Worm (Caenorhabditis elegans): ENCODE data around the gene ZC239.17.

Gene ZC239.17

DNA sequence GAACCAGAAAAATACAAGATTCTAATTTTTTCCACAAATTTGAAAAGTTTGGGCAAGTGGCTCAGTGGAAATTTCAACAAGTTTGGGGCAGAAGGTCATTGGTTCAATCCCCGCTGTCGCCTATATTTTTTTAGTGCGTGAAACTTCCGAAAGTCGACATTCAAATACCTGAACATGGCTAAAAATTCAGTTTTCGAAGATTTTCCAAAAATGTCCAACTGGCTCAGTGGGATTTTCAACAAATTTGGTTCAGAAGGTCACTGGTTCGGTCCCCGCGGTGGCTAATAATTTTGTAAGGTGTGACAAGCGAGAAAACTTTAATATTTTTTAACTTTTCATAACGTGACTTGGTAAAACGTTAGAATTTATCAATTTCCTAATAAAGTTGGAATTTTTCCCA, 39.0 kb upstream of the ZC239.17 start:
- no peak for TF ChIP-seq dmd-4 (tag; optimal IDR thresholded peaks at IDR 0.05)

DNA sequence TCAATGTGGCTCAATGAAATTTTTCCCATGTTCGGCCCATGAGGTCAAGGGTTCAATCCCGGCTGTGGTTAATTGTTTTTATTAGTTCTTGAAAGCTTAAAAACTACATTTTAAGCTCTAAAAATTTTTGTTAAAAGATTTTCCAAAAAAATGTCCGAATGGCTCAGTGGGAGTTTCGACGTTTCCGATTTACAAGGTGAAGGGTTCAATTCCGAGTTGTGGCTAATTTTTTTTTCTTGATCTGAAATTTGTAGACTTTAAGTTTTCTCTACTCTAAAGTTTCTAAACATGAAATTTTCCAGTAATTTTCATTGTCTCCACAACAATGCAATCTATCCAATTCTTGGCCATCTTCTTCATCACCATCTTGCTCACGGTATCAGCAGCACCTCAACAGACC, 36.8 kb upstream of the ZC239.17 start, which contains the start of gene F02E11.2:
TSS of gene F02E11.2 (plus strand) at position 301 of the 400 bp plus-strand sequence.
- TF ChIP-seq gmeb-1 (tag; optimal IDR thresholded peaks at IDR 0.05) (no peak), ztf-4 (tag; optimal IDR thresholded peaks at IDR 0.05) (no peak), alr-1 (tag; optimal IDR thresholded peaks at IDR 0.05) (no peak), dmd-4 (tag; optimal IDR thresholded peaks at IDR 0.05) (no peak), nhr-129 (tag; optimal IDR thresholded peaks at IDR 0.05) (no peak), ZK546.5 (tag; optimal IDR thresholded peaks at IDR 0.05) (no peak), nhr-10 (tag; optimal IDR thresholded peaks at IDR 0.05) (no peak), nhr-77 (tag; optimal IDR thresholded peaks at IDR 0.05) (no peak), nhr-11 (tag; optimal IDR thresholded peaks at IDR 0.05) (no peak), mdl-1 (tag; optimal IDR thresholded peaks at IDR 0.05) (no peak), F13H6.1 (tag; optimal IDR thresholded peaks at IDR 0.05) (no peak), nhr-6 (tag; optimal IDR thresholded peaks at IDR 0.05) (no peak), ztf-1 (GFP tag; conservative IDR thresholded peaks at IDR 0.05) (no peak)

DNA sequence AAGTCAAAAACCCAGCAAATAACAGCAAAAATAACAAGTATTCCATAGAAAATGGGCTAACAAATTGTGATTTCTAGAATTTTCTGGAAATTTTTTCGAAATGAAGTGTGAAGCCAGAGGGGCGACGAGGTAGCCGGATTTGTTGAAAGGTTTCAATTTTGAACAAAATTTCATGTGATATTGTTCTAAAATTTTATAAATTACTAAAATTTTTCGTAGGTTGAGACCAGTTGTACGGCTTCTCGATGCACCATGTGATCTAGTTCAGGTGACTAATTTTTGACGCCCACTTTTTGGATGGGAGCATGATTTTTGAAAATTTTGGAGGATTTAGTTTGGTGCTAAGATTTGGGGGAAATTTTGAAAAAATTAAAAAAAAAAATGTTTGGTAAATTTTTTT, 33.6 kb upstream of the ZC239.17 start, which contains the start of gene gcy-19:
TSS of gene gcy-19 (minus strand) at position 101 of the 400 bp plus-strand sequence.
- TF ChIP-seq ama-1 (optimal IDR thresholded peaks at IDR 0.05) (no peak), elt-1 (tag; optimal IDR thresholded peaks at IDR 0.05) (no peak), ztf-1 (GFP tag; conservative IDR thresholded peaks at IDR 0.05) (no peak), unc-39 (tag; optimal IDR thresholded peaks at IDR 0.05) (no peak), aly-2 (tag; optimal IDR thresholded peaks at IDR 0.05) (no peak), nhr-10 (tag; optimal IDR thresholded peaks at IDR 0.05) (no peak), lin-39 (tag; optimal IDR thresholded peaks at IDR 0.05) (no peak), alr-1 (tag; optimal IDR thresholded peaks at IDR 0.05) (no peak), ceh-82 (tag; optimal IDR thresholded peaks at IDR 0.05) (no peak), egl-27 (tag; optimal IDR thresholded peaks at IDR 0.05) (no peak), F13H6.1 (tag; optimal IDR thresholded peaks at IDR 0.05) (no peak), zag-1 (tag; optimal IDR thresholded peaks at IDR 0.05) (no peak)

DNA sequence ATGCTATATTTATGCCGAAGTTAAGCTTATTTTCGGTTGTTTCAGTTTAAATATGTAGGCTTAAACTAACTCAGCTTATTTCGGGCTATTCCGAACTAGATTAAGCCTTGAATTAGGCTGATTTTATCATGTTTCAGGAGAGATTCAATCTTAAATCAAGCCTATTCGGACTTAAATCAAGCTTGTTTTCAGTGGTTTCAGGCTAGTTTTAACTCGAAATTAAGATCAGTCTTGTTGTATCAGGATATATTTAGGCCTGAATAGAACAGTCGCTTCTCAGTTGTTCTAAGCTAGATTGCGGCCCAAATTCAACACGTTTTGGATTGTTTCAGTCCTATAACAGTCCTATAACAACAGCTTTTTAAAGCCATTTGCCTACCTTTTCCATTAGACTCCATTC, 26.1 kb upstream of the ZC239.17 start:
- no peak for TF ChIP-seq dmd-4 (tag; optimal IDR thresholded peaks at IDR 0.05)
- TF ChIP-seq nhr-10 (tag; optimal IDR thresholded peaks at IDR 0.05) = no peak
- no peak for TF ChIP-seq nhr-77 (tag; optimal IDR thresholded peaks at IDR 0.05)
- TF ChIP-seq nhr-25 (tag; optimal IDR thresholded peaks at IDR 0.05) = no peak
- no peak for TF ChIP-seq mbf-1 (tag; optimal IDR thresholded peaks at IDR 0.05)
- no peak for TF ChIP-seq skn-1 (tag; optimal IDR thresholded peaks at IDR 0.05)
- no peak for TF ChIP-seq Y55F3AM.14 (GFP tag; optimal IDR thresholded peaks at IDR 0.05)
- TF ChIP-seq zag-1 (tag; optimal IDR thresholded peaks at IDR 0.05) = no peak
- TF ChIP-seq snpc-4 (tag; optimal IDR thresholded peaks at IDR 0.05) = no peak

DNA sequence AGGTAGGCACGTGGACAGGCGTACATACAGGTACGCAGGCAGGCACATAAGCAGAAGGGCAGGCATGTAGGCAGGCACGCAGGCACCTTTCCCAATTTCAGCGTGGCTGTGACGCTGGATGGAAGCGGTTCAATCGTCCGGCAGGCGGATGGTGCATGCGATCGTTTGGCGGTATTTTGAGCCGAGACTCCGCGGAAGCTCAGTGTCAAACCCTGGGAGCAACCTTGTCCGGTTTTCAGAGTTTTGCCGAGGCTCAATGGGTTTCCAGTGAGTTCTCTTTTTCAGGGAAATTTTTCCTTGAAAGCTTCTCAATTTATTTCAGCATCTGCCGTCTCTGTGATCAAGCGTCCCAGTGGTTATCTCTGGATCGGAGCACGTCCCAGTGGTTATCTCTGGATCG, 24.5 kb upstream of the ZC239.17 start:
- TF ChIP-seq sma-9 (GFP tag; optimal IDR thresholded peaks at IDR 0.05) (no peak), sma-9 (tag; optimal IDR thresholded peaks at IDR 0.05) (no peak), alr-1 (tag; optimal IDR thresholded peaks at IDR 0.05) (no peak), mab-5 (tag; optimal IDR thresholded peaks at IDR 0.05) (no peak), elt-3 (tag; optimal IDR thresholded peaks at IDR 0.05) (no peak), ztf-4 (tag; optimal IDR thresholded peaks at IDR 0.05) (no peak), ZK546.5 (tag; optimal IDR thresholded peaks at IDR 0.05) (no peak)

DNA sequence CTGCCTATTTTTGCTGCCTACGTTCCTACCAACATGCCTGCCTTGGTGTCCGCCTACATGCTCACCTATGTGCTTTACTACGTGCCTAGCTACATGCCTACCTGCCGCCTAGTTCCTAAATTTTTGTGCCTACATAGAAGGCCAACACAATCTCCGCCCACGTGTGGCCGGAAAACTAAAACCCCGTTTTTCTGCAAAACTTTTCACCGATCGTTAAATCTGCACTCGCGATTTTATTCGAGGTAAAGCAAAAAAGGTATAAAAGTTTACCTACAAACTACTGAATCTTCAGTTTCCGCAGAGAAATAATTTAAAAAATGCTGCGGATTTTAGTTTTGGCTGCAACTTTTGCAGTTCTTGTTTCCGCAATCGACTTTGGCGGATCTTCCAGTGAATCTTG, 23.7 kb upstream of the ZC239.17 start, which contains the start of gene clec-124:
TSS of gene clec-124 (plus strand) at position 301 of the 400 bp plus-strand sequence.
- TF ChIP-seq lin-11 (tag; optimal IDR thresholded peaks at IDR 0.05) (no peak), alr-1 (tag; optimal IDR thresholded peaks at IDR 0.05) (no peak), nhr-10 (tag; optimal IDR thresholded peaks at IDR 0.05) (no peak), mbf-1 (tag; optimal IDR thresholded peaks at IDR 0.05) (no peak), elt-3 (tag; optimal IDR thresholded peaks at IDR 0.05) (no peak), elt-1 (tag; optimal IDR thresholded peaks at IDR 0.05) (no peak), unc-39 (tag; optimal IDR thresholded peaks at IDR 0.05) (no peak), ZK546.5 (tag; optimal IDR thresholded peaks at IDR 0.05) (no peak), ama-1 (optimal IDR thresholded peaks at IDR 0.05) (no peak), ztf-4 (tag; optimal IDR thresholded peaks at IDR 0.05) (no peak), C34F6.9 (tag; optimal IDR thresholded peaks at IDR 0.05) (no peak), peb-1 (tag; optimal IDR thresholded peaks at IDR 0.05) (no peak), mab-5 (tag; optimal IDR thresholded peaks at IDR 0.05) (no peak), sem-4 (tag; optimal IDR thresholded peaks at IDR 0.05) (no peak)

All from whole organism, L2 larva.